Fruit fly (Drosophila melanogaster): Measurements from ENCODE around the gene CG31495.

The CG31495 gene

DNA sequence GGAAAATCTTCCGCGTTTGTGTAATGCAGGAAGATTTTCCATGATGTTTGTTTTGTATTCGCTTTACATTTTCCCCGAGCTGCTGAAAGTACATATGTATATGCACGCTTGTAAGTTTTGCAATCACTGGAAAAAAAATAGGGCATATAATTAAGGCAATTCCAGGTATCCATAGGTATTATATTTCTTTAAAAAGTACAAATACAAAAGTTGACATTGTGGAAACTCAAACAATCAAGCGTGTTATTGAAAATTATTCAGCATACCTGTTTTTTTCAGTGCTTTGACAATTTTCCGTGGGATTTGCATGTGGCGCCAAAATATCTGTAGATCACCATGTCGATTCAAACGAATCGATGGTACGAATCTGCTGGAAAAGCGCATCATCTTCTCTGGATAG is 8.7 kb downstream of the CG31495 start (continued):
- TF ChIP-seq OdsH (GFP tag; optimal IDR thresholded peaks at IDR 0.05) (peak; percentile 31), CG3919 (GFP tag; optimal IDR thresholded peaks at IDR 0.05) (peak; percentile 25), esn (GFP tag; optimal IDR thresholded peaks at IDR 0.05) (peak; percentile 5), spab (GFP tag; optimal IDR thresholded peaks at IDR 0.05) (no peak), fd59A (GFP tag; optimal IDR thresholded peaks at IDR 0.05) (no peak), Ets96B (tag; optimal IDR thresholded peaks at IDR 0.05) (no peak), lz (GFP tag; optimal IDR thresholded peaks at IDR 0.05) (peak; percentile 8), CG4318 (GFP tag; optimal IDR thresholded peaks at IDR 0.05) (peak; percentile 67), CG6163 (GFP tag; IDR thresholded peaks at IDR 0.05) (peak; percentile 48; the same call in 1 of the 3 replicates), Ets21C (GFP tag; optimal IDR thresholded peaks at IDR 0.05) (no peak), CG8119 (GFP tag; IDR thresholded peaks at IDR 0.05) (peak; percentile 74), pdm3 (GFP tag; optimal IDR thresholded peaks at IDR 0.05) (peak; percentile 36), CG1621 (tag; optimal IDR thresholded peaks at IDR 0.05) (no peak), fkh (GFP tag; optimal IDR thresholded peaks at IDR 0.05) (no peak), Gug (GFP tag; IDR thresholded peaks at IDR 0.05) (peak; percentile 17; the same call in 1 of the 2 replicates), svp (GFP tag) (peak; percentile 71), net (GFP tag; optimal IDR thresholded peaks at IDR 0.05) (peak; percentile 4), CG15336 (GFP tag; IDR thresholded peaks at IDR 0.05) (peak; percentile 77), topi (GFP tag; optimal IDR thresholded peaks at IDR 0.05) (no peak)

DNA sequence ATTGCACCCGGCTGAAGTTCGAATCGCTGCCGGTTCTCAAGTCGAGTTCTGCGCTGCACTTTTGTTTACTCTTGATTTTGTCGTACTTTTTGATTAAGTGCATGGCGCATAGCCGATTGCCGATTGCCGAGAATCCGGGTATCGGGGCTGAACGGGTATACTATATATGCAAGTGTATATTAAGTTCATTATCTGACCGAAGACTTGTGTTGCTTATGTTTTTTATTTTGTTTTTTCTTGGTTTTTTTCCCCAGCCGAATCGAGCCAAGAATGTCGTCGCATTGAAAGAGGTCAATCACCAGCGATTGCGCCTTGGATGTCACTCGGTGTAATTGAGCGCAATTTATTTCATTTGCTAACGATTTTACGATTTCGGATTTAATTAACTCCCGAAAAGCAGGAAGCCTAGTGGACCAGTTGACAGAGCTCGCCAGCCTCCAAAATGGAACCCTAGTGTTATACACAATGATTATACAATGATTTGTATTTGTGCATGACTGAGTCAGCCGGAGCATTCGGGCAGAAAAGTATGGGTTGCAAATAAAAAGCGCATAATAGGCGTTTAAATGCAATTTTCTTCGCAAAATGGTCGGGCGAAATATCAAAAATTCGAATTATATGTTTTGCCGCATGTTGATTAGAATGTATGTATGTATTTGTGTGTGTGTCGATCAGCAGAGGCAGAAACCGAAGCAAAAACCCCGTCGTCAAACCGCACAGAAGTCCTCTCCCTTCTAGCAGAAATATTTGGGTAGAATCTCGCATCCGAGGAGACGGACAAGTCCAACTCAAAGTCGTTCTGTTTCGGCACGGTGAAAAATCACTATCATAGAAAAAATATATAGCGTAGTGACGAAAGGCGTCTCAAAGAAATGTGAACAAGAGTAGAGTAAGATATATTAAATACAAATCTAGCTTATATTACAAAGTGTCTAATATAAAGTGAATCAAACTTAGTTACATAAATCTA is 11.5 kb downstream of the CG31495 start, which contains the start of gene Mst87F:
TSS of gene Mst87F (minus strand) at position 56 of the 970 bp plus-strand sequence.
- TF ChIP-seq CG10669 (GFP tag; optimal IDR thresholded peaks at IDR 0.05) (no peak), CG32006 (GFP tag; optimal IDR thresholded peaks at IDR 0.05) (no peak), vri (GFP tag; optimal IDR thresholded peaks at IDR 0.05) (peak; percentile 43), Hr38 (GFP tag; optimal IDR thresholded peaks at IDR 0.05) (no peak), CG11294 (GFP tag; IDR thresholded peaks at IDR 0.05) (no peak), Blimp-1 (GFP tag; optimal IDR thresholded peaks at IDR 0.05) (no peak), eg (GFP tag; IDR thresholded peaks at IDR 0.05) (no peak), Sox102F (GFP tag; optimal IDR thresholded peaks at IDR 0.05) (no peak), CG1621 (tag; optimal IDR thresholded peaks at IDR 0.05) (no peak), CG11762 (GFP tag; optimal IDR thresholded peaks at IDR 0.05; ENCODE audit: insufficient read depth) (no peak), CG34406 (GFP tag; optimal IDR thresholded peaks at IDR 0.05) (no peak), Hr4 (GFP tag; optimal IDR thresholded peaks at IDR 0.05) (peak; percentile 11), CG8632 (GFP tag; optimal IDR thresholded peaks at IDR 0.05) (no peak), acj6 (GFP tag; optimal IDR thresholded peaks at IDR 0.05) (no peak), Met (GFP tag; optimal IDR thresholded peaks at IDR 0.05) (no peak), Eip93F (GFP tag; optimal IDR thresholded peaks at IDR 0.05) (peak; percentile 31), achi (GFP tag; optimal IDR thresholded peaks at IDR 0.05) (peak; percentile 22), fd59A (GFP tag; optimal IDR thresholded peaks at IDR 0.05) (no peak), Smox (GFP tag; optimal IDR thresholded peaks at IDR 0.05) (no peak), CG3919 (GFP tag; optimal IDR thresholded peaks at IDR 0.05) (peak; percentile 0), ss (GFP tag; optimal IDR thresholded peaks at IDR 0.05) (peak in 1 of 2 experiments; percentile 22), Gug (GFP tag; IDR thresholded peaks at IDR 0.05) (no peak), CG8319 (GFP tag; optimal IDR thresholded peaks at IDR 0.05) (no peak), CG15336 (GFP tag; IDR thresholded peaks at IDR 0.05) (0 out of 2 replicates have a peak, but pooled peaks have one; percentile 22), Ets96B (tag; optimal IDR thresholded peaks at IDR 0.05) (no peak), CG7368 (GFP tag; optimal IDR thresholded peaks at IDR 0.05) (no peak), CG4318 (GFP tag; optimal IDR thresholded peaks at IDR 0.05) (no peak), svp (GFP tag) (peak; percentile 95), CG31627 (GFP tag; optimal IDR thresholded peaks at IDR 0.05) (no peak), Lpt (GFP tag; optimal IDR thresholded peaks at IDR 0.05) (no peak), Eip78C (GFP tag) (peak; percentile 85), CG3032 (tag; optimal IDR thresholded peaks at IDR 0.05) (peak; percentile 15), cyc (GFP tag; optimal IDR thresholded peaks at IDR 0.05) (no peak), esn (GFP tag; optimal IDR thresholded peaks at IDR 0.05) (no peak), topi (GFP tag; optimal IDR thresholded peaks at IDR 0.05) (no peak), CG9139 (GFP tag; optimal IDR thresholded peaks at IDR 0.05) (no peak), spab (GFP tag; optimal IDR thresholded peaks at IDR 0.05) (peak; percentile 4), dsx (GFP tag; optimal IDR thresholded peaks at IDR 0.05; ENCODE audit: poor library complexity, severe bottlenecking) (no peak), CG6792 (GFP tag; optimal IDR thresholded peaks at IDR 0.05) (no peak), Ets21C (GFP tag; optimal IDR thresholded peaks at IDR 0.05) (no peak)
